Worm (Caenorhabditis elegans) whole organism, L4 larva: ENCODE results near the gene F31F6.2.

Source experiments
- F26F4.8 ChIP-seq: fragments of 200-800 bp; sonication (Bioruptor generic); conservative IDR thresholded peaks from 2 replicates; pipeline ENCODE4 v1.3.6; 2022; ENCODE audit warnings: missing genetic modification characterization, missing compliant biosample characterization
- R02D3.7 ChIP-seq: fragments of 150-350 bp; sonication (generic microtip); optimal IDR thresholded peaks from 3 replicates; lab custom pipeline; 2014; ENCODE audit warnings: missing biosample characterization, missing genetic modification characterization
- ama-1 ChIP-seq: fragments of 150-350 bp; optimal IDR thresholded peaks from 2 replicates; lab custom pipeline; 2014; ENCODE audit warnings: inconsistent platforms, mixed read lengths
- ceh-20 ChIP-seq: fragments of 200-800 bp; sonication (Bioruptor generic); IDR thresholded peaks from 2 replicates; pipeline ENCODE4 v1.3.6; 2022; ENCODE audit warnings: missing genetic modification reagents, missing genetic modification characterization, missing compliant biosample characterization
- dpl-1 ChIP-seq: fragments of 150-350 bp; optimal IDR thresholded peaks from 2 replicates; lab custom pipeline; 2014; ENCODE audit warnings: missing biosample characterization, missing genetic modification reagents, missing genetic modification characterization
- egl-27 ChIP-seq: sonication (generic microtip); optimal IDR thresholded peaks from 3 replicates; lab custom pipeline; 2017; ENCODE audit warnings: missing biosample characterization, missing genetic modification reagents, missing genetic modification characterization
- fkh-10 ChIP-seq: fragments of 150-350 bp; optimal IDR thresholded peaks from 2 replicates; lab custom pipeline; 2014; ENCODE audit warnings: missing biosample characterization, missing genetic modification reagents, missing genetic modification characterization
- fos-1 ChIP-seq: fragments of 150-350 bp; optimal IDR thresholded peaks from 2 replicates; lab custom pipeline; 2014; ENCODE audit warnings: missing biosample characterization, missing genetic modification characterization
- hif-1 ChIP-seq, 2 experiments: sonication (generic microtip); optimal IDR thresholded peaks; 2 replicates each; lab custom pipeline; 2016 to 2017; ENCODE audit warnings: missing compliant biosample characterization in 2 of 2, missing genetic modification characterization in 2 of 2, missing genetic modification reagents in 2 of 2, missing genotype in 2 of 2, mild to moderate bottlenecking in 1 of 2
- madf-9 ChIP-seq: fragments of 200-800 bp; sonication (Bioruptor generic); conservative IDR thresholded peaks from 2 replicates; pipeline ENCODE4 v1.3.6; 2022; ENCODE audit warnings: missing genetic modification reagents, missing genetic modification characterization, missing compliant biosample characterization
- mdl-1 ChIP-seq, 2 experiments: fragments of 150-350 bp in 1 of 2; sonication (generic microtip) in 1 of 2; optimal IDR thresholded peaks; 2 replicates each; lab custom pipeline; 2014 to 2017; ENCODE audit warnings: missing biosample characterization in 2 of 2, missing genetic modification characterization in 2 of 2
- nhr-42 ChIP-seq: fragments of 200-800 bp; sonication (Bioruptor generic); IDR thresholded peaks from 2 replicates; pipeline ENCODE4 v1.3.6; 2022; ENCODE audit warnings: missing genetic modification characterization, missing compliant biosample characterization
- pha-4 ChIP-seq, 2 experiments: fragments of 150-350 bp in 1 of 2; fragments of 200-800 bp in 1 of 2; sonication (Bioruptor generic) in 1 of 2; IDR thresholded peaks in 1 of 2; optimal IDR thresholded peaks in 1 of 2; 2 replicates each; pipeline versions ENCODE4 v1.3.6 to Lab custom; 2014 to 2022; ENCODE audit warnings: missing genetic modification characterization in 2 of 2, missing genetic modification reagents in 2 of 2, missing biosample characterization in 1 of 2, missing compliant biosample characterization in 1 of 2
- pqm-1 ChIP-seq: sonication (generic microtip); optimal IDR thresholded peaks from 2 replicates; lab custom pipeline; 2017; ENCODE audit warnings: missing biosample characterization, missing genetic modification characterization

DNA sequence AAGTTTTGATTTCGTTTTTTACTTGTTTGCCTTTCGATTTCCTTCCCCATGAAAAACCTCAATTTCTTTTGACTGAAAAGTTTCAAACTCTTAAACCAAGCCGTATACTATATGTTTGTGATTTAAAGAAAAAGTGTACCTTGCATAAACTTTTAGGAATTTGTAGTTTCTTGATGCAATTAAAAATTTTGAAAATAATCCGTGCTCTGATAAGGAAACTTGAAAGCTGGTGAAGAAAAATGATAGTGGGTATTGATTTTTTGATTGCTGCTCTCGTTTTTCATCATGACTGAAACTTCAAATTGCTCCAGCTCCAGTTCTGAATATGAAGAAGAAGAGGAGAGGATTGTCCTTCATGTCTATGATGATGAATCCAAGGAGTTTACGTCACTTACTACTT is 22.6 kb downstream of the F31F6.2 start, which contains the start of gene acd-3:
- no peak for TF ChIP-seq dpl-1 (GFP tag; lab: Kevin White, UChicago)
- no peak for TF ChIP-seq nhr-42 (GFP tag; lab: Robert Waterston, UW)
- TF ChIP-seq fos-1 (tag; lab: Kevin White, UChicago), result no peak
- TF ChIP-seq ceh-20 (GFP tag; lab: Robert Waterston, UW), result no peak
- TF ChIP-seq pha-4 (GFP tag; IDR thresholded peaks at IDR 0.05; lab: Robert Waterston, UW), result no peak
- no peak for TF ChIP-seq pha-4 (tag; optimal IDR thresholded peaks at IDR 0.05; lab: Kevin White, UChicago)
- no peak for TF ChIP-seq F26F4.8 (GFP tag; lab: Robert Waterston, UW)
- TF ChIP-seq fkh-10 (GFP tag; lab: Kevin White, UChicago), result no peak
- no peak for TF ChIP-seq pqm-1 (tag; lab: Kevin White, UChicago)
- TF ChIP-seq egl-27 (tag; lab: Kevin White, UChicago), result no peak
- TF ChIP-seq madf-9, result no peak
- TF ChIP-seq hif-1 (tag; optimal IDR thresholded peaks at IDR 0.05; lab: Kevin White, UChicago), result no peak
- TF ChIP-seq R02D3.7 (tag; lab: Kevin White, UChicago), result no peak
- no peak for TF ChIP-seq mdl-1 (tag; optimal IDR thresholded peaks at IDR 0.05; lab: Kevin White, UChicago)
- no peak for TF ChIP-seq ama-1 (lab: Kevin White, UChicago)
